Fruit fly (Drosophila melanogaster) whole organism, wandering third instar larva: ENCODE results near the gene CG12321.
A peak's percentile ranks its signal among the peaks of the same experiment; 100 is the strongest.

Experiments used
- Abd-B ChIP-seq: fragments of >200 bp; optimal IDR thresholded peaks from 2 replicates; lab custom pipeline; 2017; ENCODE audit warnings: missing biosample characterization, missing genetic modification characterization
- CG32264 ChIP-seq: fragments of 200-800 bp; sonication (Bioruptor generic); optimal IDR thresholded peaks from 2 replicates; lab custom pipeline; 2016; ENCODE audit warnings: missing biosample characterization, missing genetic modification characterization
- CG9705 ChIP-seq: fragments of 200-800 bp; sonication (Bioruptor generic); optimal IDR thresholded peaks from 2 replicates; lab custom pipeline; 2018; ENCODE audit warnings: missing biosample characterization, mild to moderate bottlenecking, missing genetic modification characterization
- CrebA ChIP-seq: fragments of 200-800 bp; sonication (Bioruptor generic); optimal IDR thresholded peaks from 2 replicates; lab custom pipeline; 2016; ENCODE audit warnings: missing biosample characterization, mild to moderate bottlenecking, missing genetic modification characterization, borderline replicate concordance
- Dfd ChIP-seq: fragments of >200 bp; optimal IDR thresholded peaks from 2 replicates; lab custom pipeline; 2017; ENCODE audit warnings: missing biosample characterization, missing genetic modification characterization
- Dif ChIP-seq: fragments of 200-275, 200-300 bp; sonication (Bioruptor generic); optimal IDR thresholded peaks from 2 replicates; lab custom pipeline; 2018; ENCODE audit warnings: missing biosample characterization, missing genetic modification characterization; ENCODE audit not compliant: partially characterized antibody
- GATAd ChIP-seq: sonication (Bioruptor generic); optimal IDR thresholded peaks from 2 replicates; lab custom pipeline; 2016; ENCODE audit warnings: missing biosample characterization, missing genetic modification characterization
- HLH106 ChIP-seq: fragments of 200-800 bp; optimal IDR thresholded peaks from 3 replicates; lab custom pipeline; 2019; ENCODE audit warnings: missing biosample characterization, mild to moderate bottlenecking, missing genetic modification characterization, moderate library complexity
- Hr83 ChIP-seq: fragments of 200-300 bp; sonication (Bioruptor generic); optimal IDR thresholded peaks from 2 replicates; lab custom pipeline; 2016; ENCODE audit warnings: missing biosample characterization, mild to moderate bottlenecking, missing genetic modification characterization, moderate library complexity; ENCODE audit not compliant: poor library complexity, severe bottlenecking
- Jra ChIP-seq: sonication (Bioruptor generic); optimal IDR thresholded peaks from 2 replicates; lab custom pipeline; 2016; ENCODE audit warnings: missing biosample characterization, missing genetic modification characterization
- Mio ChIP-seq: sonication (Bioruptor generic); optimal IDR thresholded peaks from 2 replicates; lab custom pipeline; 2016; ENCODE audit warnings: missing biosample characterization, missing genetic modification characterization
- Myc ChIP-seq: fragments of >200 bp; optimal IDR thresholded peaks from 2 replicates; lab custom pipeline; 2017
- N ChIP-seq: fragments of >200 bp; optimal IDR thresholded peaks from 2 replicates; lab custom pipeline; 2018; ENCODE audit warnings: missing biosample characterization, missing external identifiers, missing genetic modification characterization
- OdsH ChIP-seq: fragments of 200-800 bp; sonication (Bioruptor generic); optimal IDR thresholded peaks from 2 replicates; lab custom pipeline; 2016; ENCODE audit warnings: missing biosample characterization, mild to moderate bottlenecking, missing genetic modification characterization
- Rel ChIP-seq, 2 experiments: fragments of 200-800 bp; sonication (Bioruptor generic) in 1 of 2; optimal IDR thresholded peaks; 2 replicates in 1 of 2; 3 replicates in 1 of 2; lab custom pipeline; 2016 to 2019; ENCODE audit warnings: mild to moderate bottlenecking in 2 of 2, missing biosample characterization in 2 of 2, missing genetic modification characterization in 2 of 2, moderate library complexity in 1 of 2
- Sp1 ChIP-seq: fragments of 200-800 bp; sonication (Bioruptor generic); optimal IDR thresholded peaks from 3 replicates; lab custom pipeline; 2019; ENCODE audit warnings: missing biosample characterization, mild to moderate bottlenecking, missing genetic modification characterization, moderate library complexity
- Vsx2 ChIP-seq: fragments of 200-300, 225-300 bp; sonication (Bioruptor generic); optimal IDR thresholded peaks from 2 replicates; lab custom pipeline; 2018; ENCODE audit warnings: missing biosample characterization, missing genetic modification characterization; ENCODE audit not compliant: partially characterized antibody
- br ChIP-seq: fragments of 200-800 bp; sonication (Bioruptor generic); optimal IDR thresholded peaks from 2 replicates; lab custom pipeline; 2016; ENCODE audit warnings: missing biosample characterization, missing genetic modification characterization
- brk ChIP-seq: fragments of 200-800 bp; sonication (Bioruptor generic); optimal IDR thresholded peaks from 2 replicates; lab custom pipeline; 2016; ENCODE audit warnings: missing biosample characterization, mild to moderate bottlenecking, missing genetic modification characterization
- dl ChIP-seq, 2 experiments: fragments of 175-275, 200-275 bp in 1 of 2; fragments of 200-275 bp in 1 of 2; sonication (Bioruptor generic); optimal IDR thresholded peaks; lab custom pipeline; 2018; ENCODE audit warnings: mild to moderate bottlenecking in 2 of 2, missing biosample characterization in 2 of 2, missing genetic modification characterization in 2 of 2, moderate library complexity in 2 of 2; ENCODE audit not compliant: partially characterized antibody in 2 of 2, insufficient read depth in 1 of 2
- dmrt93B ChIP-seq: fragments of 200-800 bp; sonication (Bioruptor generic); optimal IDR thresholded peaks from 2 replicates; lab custom pipeline; 2018; ENCODE audit warnings: missing biosample characterization, mild to moderate bottlenecking, missing genetic modification characterization
- dsf ChIP-seq: sonication (Bioruptor generic); optimal IDR thresholded peaks from 2 replicates; lab custom pipeline; 2016; ENCODE audit warnings: missing biosample characterization, missing genetic modification characterization, borderline replicate concordance
- ey ChIP-seq: fragments of 200-800 bp; sonication (Bioruptor generic); optimal IDR thresholded peaks from 2 replicates; lab custom pipeline; 2016; ENCODE audit warnings: missing biosample characterization, missing genetic modification characterization
- foxo ChIP-seq, 2 experiments: fragments of 200-800 bp; sonication (Bioruptor generic); optimal IDR thresholded peaks; 2 replicates in 1 of 2; 3 replicates in 1 of 2; lab custom pipeline; 2016 to 2017; ENCODE audit warnings: missing biosample characterization in 2 of 2, missing genetic modification characterization in 2 of 2
- fru ChIP-seq: fragments of 200-800 bp; sonication (Bioruptor generic); optimal IDR thresholded peaks from 3 replicates; lab custom pipeline; 2016; ENCODE audit warnings: missing biosample characterization, mild to moderate bottlenecking, missing genetic modification characterization
- h ChIP-seq: fragments of 200-800 bp; sonication (Bioruptor generic); optimal IDR thresholded peaks from 3 replicates; lab custom pipeline; 2016; ENCODE audit warnings: missing biosample characterization, mild to moderate bottlenecking, missing genetic modification characterization
- jim ChIP-seq: fragments of 175-275, 200-325 bp; sonication (Bioruptor generic); optimal IDR thresholded peaks from 2 replicates; lab custom pipeline; 2016; ENCODE audit warnings: missing biosample characterization, mild to moderate bottlenecking, missing genetic modification characterization
- lola ChIP-seq: fragments of >200 bp; optimal IDR thresholded peaks from 2 replicates; lab custom pipeline; 2017; ENCODE audit warnings: missing biosample characterization, missing genetic modification characterization
- psq ChIP-seq: fragments of 200-800 bp; sonication (Bioruptor generic); optimal IDR thresholded peaks from 3 replicates; lab custom pipeline; 2017; ENCODE audit warnings: missing biosample characterization, mild to moderate bottlenecking, missing genetic modification characterization, moderate library complexity
- rgr ChIP-seq: fragments of 200-800 bp; sonication (Bioruptor generic); optimal IDR thresholded peaks from 3 replicates; lab custom pipeline; 2016; ENCODE audit warnings: missing biosample characterization, mild to moderate bottlenecking, missing genetic modification characterization
- sv ChIP-seq: fragments of 200-800 bp; sonication (Bioruptor generic); optimal IDR thresholded peaks from 3 replicates; lab custom pipeline; 2016; ENCODE audit warnings: missing biosample characterization, missing genetic modification characterization
- tai ChIP-seq: sonication (Bioruptor generic); optimal IDR thresholded peaks from 2 replicates; lab custom pipeline; 2016; ENCODE audit warnings: missing biosample characterization, missing genetic modification characterization
- usp ChIP-seq: fragments of >200 bp; optimal IDR thresholded peaks from 2 replicates; lab custom pipeline; 2017; ENCODE audit warnings: missing biosample characterization, missing genetic modification characterization
- woc ChIP-seq: sonication (Bioruptor generic); optimal IDR thresholded peaks from 2 replicates; lab custom pipeline; 2016; ENCODE audit warnings: missing biosample characterization, mild to moderate bottlenecking, missing genetic modification characterization

CG12321 gene

dm6 chr3R:18188702-18189125, at the start of gene CG12321, which contains the start of gene MED17:
Gene CG12321, minus strand, starts transcription at chr3R:18188707.
Gene MED17, plus strand, starts transcription at chr3R:18189072.
- TF ChIP-seq rgr (peak; percentile 94), Hr83 (GFP tag; lab: Kevin White, UChicago) (peak; percentile 47), GATAd (GFP tag; lab: Kevin White, UChicago) (peak; percentile 34), HLH106 (tag; lab: Kevin White, UChicago) (peak; percentile 87), psq (GFP tag; lab: Kevin White, UChicago) (peak; percentile 90), OdsH (GFP tag; lab: Kevin White, UChicago) (peak; percentile 82), Abd-B (GFP tag; lab: Kevin White, UChicago) (no peak), Myc (peak; percentile 73), fru (peak; percentile 79), Sp1 (GFP tag; lab: Kevin White, UChicago) (peak; percentile 84), woc (GFP tag; lab: Kevin White, UChicago) (peak; percentile 70), Mio (peak; percentile 28), Dif (GFP tag; lab: Kevin White, UChicago) (no peak), brk (GFP tag; lab: Kevin White, UChicago) (no peak), dl (GFP tag; optimal IDR thresholded peaks at IDR 0.05; lab: Kevin White, UChicago; ENCODE audit: insufficient read depth in 1 of 2, partially characterized antibody in 2 of 2) (no peak), usp (GFP tag; lab: Kevin White, UChicago) (no peak), dsf (GFP tag; lab: Kevin White, UChicago) (peak; percentile 65), foxo (GFP tag; optimal IDR thresholded peaks at IDR 0.05; lab: Kevin White, UChicago) (peak in 1 of 2 experiments; percentile 88), tai (no peak), h (GFP tag; lab: Kevin White, UChicago) (peak; percentile 61), Jra (GFP tag; lab: Kevin White, UChicago) (no peak), CG32264 (GFP tag; lab: Kevin White, UChicago) (peak; percentile 0), ey (GFP tag; lab: Kevin White, UChicago) (peak; percentile 73), lola (GFP tag; lab: Kevin White, UChicago) (no peak), Vsx2 (no peak), br (GFP tag; lab: Kevin White, UChicago) (peak; percentile 67), sv (peak; percentile 91), CG9705 (GFP tag; lab: Kevin White, UChicago) (peak; percentile 76), Rel (GFP tag; optimal IDR thresholded peaks at IDR 0.05; lab: Kevin White, UChicago) (no peak), Rel (tag; optimal IDR thresholded peaks at IDR 0.05; lab: Kevin White, UChicago) (peak; percentile 18), dmrt93B (GFP tag; lab: Kevin White, UChicago) (peak; percentile 88)

- no peak for TF ChIP-seq rgr
- TF ChIP-seq jim (GFP tag; lab: Kevin White, UChicago): no peak
- TF ChIP-seq Dif (GFP tag; lab: Kevin White, UChicago): no peak
- no peak for TF ChIP-seq dl (GFP tag; optimal IDR thresholded peaks at IDR 0.05; lab: Kevin White, UChicago; ENCODE audit: insufficient read depth in 1 of 2, partially characterized antibody in 2 of 2)
- no peak for TF ChIP-seq ey (GFP tag; lab: Kevin White, UChicago)
- TF ChIP-seq dsf (GFP tag; lab: Kevin White, UChicago): no peak
- TF ChIP-seq CG32264 (GFP tag; lab: Kevin White, UChicago): no peak
- no peak for TF ChIP-seq lola (GFP tag; lab: Kevin White, UChicago)
- no peak for TF ChIP-seq Rel (GFP tag; optimal IDR thresholded peaks at IDR 0.05; lab: Kevin White, UChicago)
- no peak for TF ChIP-seq Rel (tag; optimal IDR thresholded peaks at IDR 0.05; lab: Kevin White, UChicago)
Measured at dm6 chr3R:18235879-18236278, 47.4 kb upstream of the CG12321 start, which contains the start of gene repo. Gene repo, plus strand, starts transcription at chr3R:18236192.

- TF ChIP-seq N (GFP tag; lab: Kevin White, UChicago): no peak
- TF ChIP-seq Dfd (GFP tag; lab: Kevin White, UChicago): no peak
- TF ChIP-seq tai: no peak
- TF ChIP-seq woc (GFP tag; lab: Kevin White, UChicago): no peak
- TF ChIP-seq Mio: no peak
- TF ChIP-seq dsf (GFP tag; lab: Kevin White, UChicago): no peak
- no peak for TF ChIP-seq dl (GFP tag; optimal IDR thresholded peaks at IDR 0.05; lab: Kevin White, UChicago; ENCODE audit: insufficient read depth in 1 of 2, partially characterized antibody in 2 of 2)
- no peak for TF ChIP-seq CG32264 (GFP tag; lab: Kevin White, UChicago)
- no peak for TF ChIP-seq usp (GFP tag; lab: Kevin White, UChicago)
- TF ChIP-seq Myc: no peak
- no peak for TF ChIP-seq OdsH (GFP tag; lab: Kevin White, UChicago)
- no peak for TF ChIP-seq CrebA (GFP tag; lab: Kevin White, UChicago)
- TF ChIP-seq Abd-B (GFP tag; lab: Kevin White, UChicago): no peak
- TF ChIP-seq fru: no peak
- no peak for TF ChIP-seq br (GFP tag; lab: Kevin White, UChicago)
- TF ChIP-seq Jra (GFP tag; lab: Kevin White, UChicago): no peak
- TF ChIP-seq psq (GFP tag; lab: Kevin White, UChicago): no peak
- TF ChIP-seq GATAd (GFP tag; lab: Kevin White, UChicago): no peak
Measured at dm6 chr3R:18234699-18235257, 46.3 kb upstream of the CG12321 start.
